Fruit fly (Drosophila melanogaster): ENCODE data around the gene ninaA.

ninaA gene

DNA sequence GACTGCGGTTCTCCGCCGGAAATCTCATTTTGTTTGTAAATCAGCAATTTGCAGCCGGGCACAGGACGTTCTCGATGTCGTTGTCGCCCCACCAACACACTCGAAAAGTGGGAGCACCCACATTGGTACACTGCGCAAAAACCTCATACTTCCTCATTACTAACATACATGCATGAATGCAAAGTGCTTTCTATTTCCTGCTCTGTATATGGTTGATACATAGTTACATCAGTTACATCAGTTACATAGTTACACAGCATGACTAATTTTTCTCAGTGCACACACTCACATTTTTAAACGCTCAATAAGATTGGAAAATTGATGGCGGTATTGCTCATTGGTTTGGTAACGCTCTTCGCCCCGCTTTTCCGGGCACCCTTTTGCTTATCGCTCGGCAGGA, 20.0 kb downstream of the ninaA start (continued):
- TF ChIP-seq zfh1 (GFP tag; IDR thresholded peaks at IDR 0.05) (peak; percentile 30; the same call in 1 of the 3 replicates), CG14965 (GFP tag; optimal IDR thresholded peaks at IDR 0.05; ENCODE audit: borderline replicate concordance) (no peak), lab (GFP tag; optimal IDR thresholded peaks at IDR 0.05) (peak; percentile 46), CG10366 (GFP tag; IDR thresholded peaks at IDR 0.05) (no peak), CG7987 (GFP tag; optimal IDR thresholded peaks at IDR 0.05) (no peak), CrebB (tag; optimal IDR thresholded peaks at IDR 0.05) (no peak), Meics (GFP tag; optimal IDR thresholded peaks at IDR 0.05) (peak; percentile 32), Vsx1 (GFP tag; optimal IDR thresholded peaks at IDR 0.05) (no peak), tap (tag; optimal IDR thresholded peaks at IDR 0.05) (no peak), psq (GFP tag; optimal IDR thresholded peaks at IDR 0.05) (no peak), CoRest (tag; optimal IDR thresholded peaks at IDR 0.05) (no peak), pum (GFP tag; optimal IDR thresholded peaks at IDR 0.05) (no peak), CG3281 (GFP tag; optimal IDR thresholded peaks at IDR 0.05) (peak; percentile 16), pros (GFP tag; optimal IDR thresholded peaks at IDR 0.05) (no peak), CG16813 (GFP tag; IDR thresholded peaks at IDR 0.05; ENCODE audit: partially characterized antibody) (no peak), BEAF-32 (GFP tag; optimal IDR thresholded peaks at IDR 0.05) (no peak), CG10979 (tag; optimal IDR thresholded peaks at IDR 0.05) (no peak), CHES-1-like (GFP tag; optimal IDR thresholded peaks at IDR 0.05) (no peak), CG10543 (GFP tag; optimal IDR thresholded peaks at IDR 0.05) (no peak), tio (GFP tag; optimal IDR thresholded peaks at IDR 0.05) (no peak), Myb (GFP tag; optimal IDR thresholded peaks at IDR 0.05) (no peak), ssp (GFP tag; IDR thresholded peaks at IDR 0.05) (no peak), CG1832 (GFP tag; optimal IDR thresholded peaks at IDR 0.05) (no peak), fu2 (GFP tag; optimal IDR thresholded peaks at IDR 0.05) (no peak), emc (GFP tag; optimal IDR thresholded peaks at IDR 0.05) (no peak), vfl (GFP tag; optimal IDR thresholded peaks at IDR 0.05) (no peak), CG32772 (GFP tag; IDR thresholded peaks at IDR 0.05) (no peak), CG1603 (tag; optimal IDR thresholded peaks at IDR 0.05) (peak; percentile 44), zen2 (GFP tag; IDR thresholded peaks at IDR 0.05; ENCODE audit: partially characterized antibody) (no peak), CG17359 (tag; optimal IDR thresholded peaks at IDR 0.05) (peak; percentile 2), ranshi (GFP tag; IDR thresholded peaks at IDR 0.05) (peak; percentile 32; the same call in 1 of the 2 replicates), MTF-1 (GFP tag; optimal IDR thresholded peaks at IDR 0.05; ENCODE audit: borderline replicate concordance) (no peak), Abd-B (GFP tag; optimal IDR thresholded peaks at IDR 0.05) (no peak), CG15479 (GFP tag; optimal IDR thresholded peaks at IDR 0.05) (no peak), sima (GFP tag; optimal IDR thresholded peaks at IDR 0.05) (no peak), ftz-f1 (GFP tag; optimal IDR thresholded peaks at IDR 0.05) (no peak), CG17612 (GFP tag; IDR thresholded peaks at IDR 0.05) (no peak), knrl (GFP tag; IDR thresholded peaks at IDR 0.05; ENCODE audit: partially characterized antibody) (no peak), NC2α (GFP tag; optimal IDR thresholded peaks at IDR 0.05) (no peak), CTCF (GFP tag; optimal IDR thresholded peaks at IDR 0.05) (no peak), CG11696 (GFP tag; IDR thresholded peaks at IDR 0.05) (no peak), en (GFP tag; optimal IDR thresholded peaks at IDR 0.05) (no peak), CG10565 (GFP tag; optimal IDR thresholded peaks at IDR 0.05) (no peak), gce (GFP tag; IDR thresholded peaks at IDR 0.05) (no peak), ap (GFP tag; IDR thresholded peaks at IDR 0.05) (no peak), nmo (GFP tag; optimal IDR thresholded peaks at IDR 0.05) (no peak), salm (tag; optimal IDR thresholded peaks at IDR 0.05) (no peak), CG11093 (GFP tag; IDR thresholded peaks at IDR 0.05) (no peak), crp (GFP tag; optimal IDR thresholded peaks at IDR 0.05) (no peak), lola (GFP tag; optimal IDR thresholded peaks at IDR 0.05) (no peak), CG7963 (GFP tag; IDR thresholded peaks at IDR 0.05; ENCODE audit: partially characterized antibody) (no peak)

All from whole organism, embryonic.